Worm (Caenorhabditis elegans): ENCODE results near the gene ssp-34.

ce11 chrIV:10765053-10765452, 26.7 kb upstream of the ssp-34 start, which contains the start of gene T25B9.12:
- TF ChIP-seq elt-3 (tag; optimal IDR thresholded peaks at IDR 0.05): no peak
- no peak for TF ChIP-seq pax-3 (tag; optimal IDR thresholded peaks at IDR 0.05)
- no peak for TF ChIP-seq unc-86 (tag; optimal IDR thresholded peaks at IDR 0.05)
- no peak for TF ChIP-seq nhr-28 (tag; optimal IDR thresholded peaks at IDR 0.05)
- TF ChIP-seq unc-30 (tag; optimal IDR thresholded peaks at IDR 0.05): no peak
- no peak for TF ChIP-seq tbx-2 (tag; optimal IDR thresholded peaks at IDR 0.05)
- no peak for TF ChIP-seq C34B4.2 (tag; optimal IDR thresholded peaks at IDR 0.05)
- no peak for TF ChIP-seq nhr-20 (tag; optimal IDR thresholded peaks at IDR 0.05)
- TF ChIP-seq lin-13 (GFP tag; optimal IDR thresholded peaks at IDR 0.05): no peak
- TF ChIP-seq ces-1 (GFP tag; optimal IDR thresholded peaks at IDR 0.05): no peak
- TF ChIP-seq irx-1 (tag; optimal IDR thresholded peaks at IDR 0.05): no peak
